Worm (Caenorhabditis elegans): ENCODE measurements around the gene Y71H2AM.3.
A peak's percentile ranks its signal among the peaks of the same experiment; 100 is the strongest.

Gene Y71H2AM.3

ce11 chrIII:2785840-2786239 is 19.4 kb upstream of the Y71H2AM.3 start, which contains the start of gene Y71H2AM.20 (continued):
- TF ChIP-seq athp-1 (tag; optimal IDR thresholded peaks at IDR 0.05) (peak; percentile 98), zfh-2 (GFP tag; conservative IDR thresholded peaks at IDR 0.05) (no peak), attf-6 (GFP tag; IDR thresholded peaks at IDR 0.05) (0 out of 2 replicates have a peak, but pooled peaks have one; percentile 16), dpl-1 (GFP tag; optimal IDR thresholded peaks at IDR 0.05) (peak; percentile 88), Y56A3A.18 (GFP tag; IDR thresholded peaks at IDR 0.05) (no peak), pha-4 (tag; optimal IDR thresholded peaks at IDR 0.05) (peak; percentile 97), hrde-1 (tag; optimal IDR thresholded peaks at IDR 0.05; ENCODE audit: borderline replicate concordance) (no peak), rcor-1 (GFP tag; IDR thresholded peaks at IDR 0.05) (peak; percentile 84), ztf-18 (tag; optimal IDR thresholded peaks at IDR 0.05) (peak; percentile 83), madf-6 (GFP tag; IDR thresholded peaks at IDR 0.05) (peak; percentile 90), B0019.2 (GFP tag; conservative IDR thresholded peaks at IDR 0.05) (peak; percentile 85), F33H1.4 (GFP tag; IDR thresholded peaks at IDR 0.05) (peak; percentile 85), dpff-1 (tag; optimal IDR thresholded peaks at IDR 0.05) (no peak), snpc-1.3 (tag; optimal IDR thresholded peaks at IDR 0.05; ENCODE audit: insufficient read depth) (peak; percentile 95), F55B11.4 (tag; optimal IDR thresholded peaks at IDR 0.05; ENCODE audit: borderline replicate concordance, insufficient read depth) (no peak), fkh-3 (tag; optimal IDR thresholded peaks at IDR 0.05) (no peak), egrh-3 (GFP tag; IDR thresholded peaks at IDR 0.05) (0 out of 2 replicates have a peak, but pooled peaks have one; percentile 21), mes-4 (tag; optimal IDR thresholded peaks at IDR 0.05) (no peak), unc-130 (GFP tag; optimal IDR thresholded peaks at IDR 0.05) (peak; percentile 35), egl-44 (GFP tag; IDR thresholded peaks at IDR 0.05) (peak; percentile 67; the same call in 1 of the 2 replicates), F52B5.7 (tag; optimal IDR thresholded peaks at IDR 0.05) (no peak), ama-1 (optimal IDR thresholded peaks at IDR 0.05) (no peak), ama-1 (GFP tag; optimal IDR thresholded peaks at IDR 0.05) (no peak), ztf-26 (tag; optimal IDR thresholded peaks at IDR 0.05) (peak; percentile 72), xnd-1 (tag; optimal IDR thresholded peaks at IDR 0.05) (peak; percentile 49), C06A6.2 (GFP tag; conservative IDR thresholded peaks at IDR 0.05) (0 out of 2 replicates have a peak, but pooled peaks have one; percentile 24), lin-35 (GFP tag; optimal IDR thresholded peaks at IDR 0.05) (peak; percentile 30 to 95 (median 34)), cebp-2 (GFP tag; IDR thresholded peaks at IDR 0.05) (no peak), Y79H2A.3 (GFP tag; conservative IDR thresholded peaks at IDR 0.05) (peak; percentile 74; the same call in 1 of the 2 replicates), unc-62 (GFP tag; optimal IDR thresholded peaks at IDR 0.05) (peak; percentile 62), ztf-25 (GFP tag; IDR thresholded peaks at IDR 0.05) (no peak), madf-3 (GFP tag; IDR thresholded peaks at IDR 0.05) (peak; percentile 96), aptf-3 (GFP tag; IDR thresholded peaks at IDR 0.05) (no peak), sea-2 (GFP tag; IDR thresholded peaks at IDR 0.05) (no peak), sptf-2 (GFP tag; optimal IDR thresholded peaks at IDR 0.05) (no peak), ztf-3 (GFP tag; optimal IDR thresholded peaks at IDR 0.05) (peak; percentile 10)

- no peak for TF ChIP-seq lir-1 (GFP tag; conservative IDR thresholded peaks at IDR 0.05)
- TF ChIP-seq let-607 (tag; optimal IDR thresholded peaks at IDR 0.05) = no peak
- peak; percentile 22; the same call in 1 of the 2 replicates for TF ChIP-seq dox-1 (GFP tag; IDR thresholded peaks at IDR 0.05)
- TF ChIP-seq hsf-1 (GFP tag; IDR thresholded peaks at IDR 0.05) = peak; percentile 60; the same call in 1 of the 2 replicates
- peak; percentile 26 for TF ChIP-seq ama-1 (optimal IDR thresholded peaks at IDR 0.05)
- no peak for TF ChIP-seq ama-1 (GFP tag; optimal IDR thresholded peaks at IDR 0.05)
- TF ChIP-seq ztf-18 (tag; optimal IDR thresholded peaks at IDR 0.05) = no peak
- TF ChIP-seq ceh-100 (GFP tag; IDR thresholded peaks at IDR 0.05) = 0 out of 2 replicates have a peak, but pooled peaks have one; percentile 24
- no peak for TF ChIP-seq rpc-1 (optimal IDR thresholded peaks at IDR 0.05)
- no peak for TF ChIP-seq rpc-1 (tag; optimal IDR thresholded peaks at IDR 0.05)
- 0 out of 2 replicates have a peak, but pooled peaks have one; percentile 9 for TF ChIP-seq ceh-58 (GFP tag; IDR thresholded peaks at IDR 0.05)
- peak; percentile 56; the same call in 1 of the 2 replicates for TF ChIP-seq pbrm-1 (GFP tag; IDR thresholded peaks at IDR 0.05)
- TF ChIP-seq Y53G8AR.9 (GFP tag; conservative IDR thresholded peaks at IDR 0.05) = 0 out of 2 replicates have a peak, but pooled peaks have one; percentile 37
- TF ChIP-seq zfh-2 (GFP tag; conservative IDR thresholded peaks at IDR 0.05) = peak; percentile 64
- TF ChIP-seq F10E7.11 (tag; optimal IDR thresholded peaks at IDR 0.05) = no peak
- TF ChIP-seq madf-6 (GFP tag; IDR thresholded peaks at IDR 0.05) = peak; percentile 62
- TF ChIP-seq tbp1 (GFP tag; optimal IDR thresholded peaks at IDR 0.05) = peak; percentile 3
- TF ChIP-seq zim-3 (tag; optimal IDR thresholded peaks at IDR 0.05) = peak; percentile 13
- TF ChIP-seq lag-1 (GFP tag; IDR thresholded peaks at IDR 0.05) = 0 out of 2 replicates have a peak, but pooled peaks have one; percentile 51
Observed at ce11 chrIII:2786740-2787139, 18.5 kb upstream of the Y71H2AM.3 start, which contains the start of gene nduc-2. TSS of gene nduc-2 (plus strand) at chrIII:2786852.
